Worm (Caenorhabditis elegans): ENCODE data around the gene F58F12.1.

- TF ChIP-seq nhr-12 (tag; optimal IDR thresholded peaks at IDR 0.05) (no peak), mep-1 (tag; optimal IDR thresholded peaks at IDR 0.05) (no peak)
Observed at ce11 chrII:6413788-6414187, 30.3 kb downstream of the F58F12.1 start.

Data from whole organism, L1 larva.